Fruit fly (Drosophila melanogaster) whole organism, embryonic: ENCODE measurements around the gene anox.

Experiments used
- Adf1 ChIP-seq: fragments of 200-800 bp; sonication (Bioruptor generic); IDR thresholded peaks from 2 replicates; pipeline ENCODE4 v1.3.6; 2022; ENCODE audit warnings: missing biosample characterization, missing genetic modification characterization
- CG11247 ChIP-seq: fragments of 200-800 bp; sonication (Bioruptor generic); IDR thresholded peaks from 2 replicates; pipeline ENCODE4 v1.3.6; 2022; ENCODE audit warnings: missing biosample characterization, missing genetic modification characterization
- CG11696 ChIP-seq: fragments of 200-800 bp; sonication (Bioruptor generic); IDR thresholded peaks from 2 replicates; pipeline ENCODE4 v1.3.6; 2022; ENCODE audit warnings: missing biosample characterization, missing genetic modification characterization
- CG12071 ChIP-seq: fragments of 200-800 bp; sonication (Bioruptor generic); optimal IDR thresholded peaks from 3 replicates; lab custom pipeline; 2018; ENCODE audit warnings: missing biosample characterization, mild to moderate bottlenecking, missing genetic modification characterization
- CG12104 ChIP-seq: fragments of 200-800 bp; sonication (Bioruptor generic); optimal IDR thresholded peaks from 3 replicates; lab custom pipeline; 2016; ENCODE audit warnings: missing biosample characterization, missing genetic modification characterization
- CG1233 ChIP-seq: fragments of 200-800 bp; sonication (Bioruptor generic); optimal IDR thresholded peaks from 4 replicates; lab custom pipeline; 2018; ENCODE audit warnings: missing biosample characterization, mild to moderate bottlenecking, missing genetic modification characterization
- CG14050 ChIP-seq: fragments of 200-800 bp; sonication (Bioruptor generic); IDR thresholded peaks from 3 replicates; pipeline ENCODE4 v1.3.6; 2022; ENCODE audit warnings: missing biosample characterization, missing genetic modification characterization
- CG14667 ChIP-seq: fragments of 200-800 bp; sonication (Bioruptor generic); IDR thresholded peaks from 2 replicates; pipeline ENCODE4 v1.3.6; 2022; ENCODE audit warnings: missing biosample characterization, missing genetic modification characterization
- CG16815 ChIP-seq: fragments of 200-800 bp; sonication (Bioruptor generic); optimal IDR thresholded peaks from 3 replicates; lab custom pipeline; 2017; ENCODE audit warnings: missing biosample characterization, mild to moderate bottlenecking, missing genetic modification characterization
- CG18476 ChIP-seq: fragments of 200-800 bp; sonication (Bioruptor generic); optimal IDR thresholded peaks from 2 replicates; lab custom pipeline; 2016; ENCODE audit warnings: missing biosample characterization, mild to moderate bottlenecking, missing genetic modification characterization
- CG5245 ChIP-seq: fragments of 200-800 bp; sonication (Bioruptor generic); optimal IDR thresholded peaks from 3 replicates; lab custom pipeline; 2016; ENCODE audit warnings: missing biosample characterization, missing genetic modification characterization
- CG6683 ChIP-seq: fragments of 200-800 bp; sonication (Bioruptor generic); optimal IDR thresholded peaks from 2 replicates; lab custom pipeline; 2017; ENCODE audit warnings: missing biosample characterization, mild to moderate bottlenecking, missing genetic modification characterization, missing genetic modification reagents
- CG7839 ChIP-seq: fragments of 200-800 bp; sonication (Bioruptor generic); optimal IDR thresholded peaks from 3 replicates; lab custom pipeline; 2018; ENCODE audit warnings: missing biosample characterization, mild to moderate bottlenecking, missing genetic modification characterization, moderate library complexity
- CG7963 ChIP-seq: fragments of 200-800 bp; sonication (Bioruptor generic); IDR thresholded peaks from 3 replicates; pipeline ENCODE4 v1.3.6; 2022; ENCODE audit warnings: missing biosample characterization, missing genetic modification characterization; ENCODE audit not compliant: partially characterized antibody
- CG8944 ChIP-seq: fragments of 200-800 bp; sonication (Bioruptor generic); optimal IDR thresholded peaks from 3 replicates; lab custom pipeline; 2016; ENCODE audit warnings: missing biosample characterization, missing genetic modification characterization
- CG9437 ChIP-seq: fragments of 200-800 bp; sonication (Bioruptor generic); optimal IDR thresholded peaks from 2 replicates; lab custom pipeline; 2018; ENCODE audit warnings: missing biosample characterization, mild to moderate bottlenecking, missing genetic modification characterization
- D19B ChIP-seq: fragments of 200-800 bp; sonication (Bioruptor generic); optimal IDR thresholded peaks from 2 replicates; lab custom pipeline; 2017; ENCODE audit warnings: missing biosample characterization, mild to moderate bottlenecking, missing genetic modification characterization
- Doc2 ChIP-seq: fragments of 200-800 bp; sonication (Bioruptor generic); IDR thresholded peaks from 2 replicates; pipeline ENCODE4 v1.3.6; 2022; ENCODE audit warnings: missing biosample characterization, missing genetic modification characterization
- Dref ChIP-seq: fragments of 200-800 bp; sonication (Bioruptor generic); IDR thresholded peaks from 2 replicates; pipeline ENCODE4 v1.3.6; 2022; ENCODE audit warnings: missing biosample characterization, missing genetic modification characterization
- Fer1 ChIP-seq: fragments of 200-800 bp; sonication (Bioruptor generic); optimal IDR thresholded peaks from 2 replicates; lab custom pipeline; 2017; ENCODE audit warnings: missing biosample characterization, mild to moderate bottlenecking, missing genetic modification characterization
- Gug ChIP-seq: fragments of 200-800 bp; sonication (Bioruptor generic); IDR thresholded peaks from 4 replicates; pipeline ENCODE4 v1.3.6; 2022; ENCODE audit warnings: missing biosample characterization, missing genetic modification characterization
- Hr3 ChIP-seq: fragments of 200-800 bp; sonication (Bioruptor generic); optimal IDR thresholded peaks from 3 replicates; lab custom pipeline; 2016; ENCODE audit warnings: missing biosample characterization, missing genetic modification characterization
- Hr39 ChIP-seq: fragments of >200 bp; optimal IDR thresholded peaks from 2 replicates; lab custom pipeline; 2017
- Hr51 ChIP-seq, 2 experiments: fragments of 200-800 bp; sonication (Bioruptor generic); optimal IDR thresholded peaks; 2 replicates in 1 of 2; 3 replicates in 1 of 2; lab custom pipeline; 2016 to 2018; ENCODE audit warnings: missing biosample characterization in 2 of 2, missing genetic modification characterization in 2 of 2, mild to moderate bottlenecking in 1 of 2, moderate library complexity in 1 of 2
- Kr ChIP-seq: fragments of 200-800 bp; sonication (Bioruptor generic); optimal IDR thresholded peaks from 2 replicates; lab custom pipeline; 2017; ENCODE audit warnings: missing biosample characterization, mild to moderate bottlenecking, missing genetic modification characterization
- MTF-1 ChIP-seq: fragments of 200-800 bp; sonication (Bioruptor generic); optimal IDR thresholded peaks from 2 replicates; lab custom pipeline; 2018; ENCODE audit warnings: missing biosample characterization, mild to moderate bottlenecking, missing genetic modification characterization, borderline replicate concordance
- Mad ChIP-seq: fragments of 200-800 bp; sonication (Bioruptor generic); optimal IDR thresholded peaks from 2 replicates; lab custom pipeline; 2016; ENCODE audit warnings: missing biosample characterization, missing genetic modification characterization
- Med ChIP-seq: fragments of 200-800 bp; sonication (Bioruptor generic); peaks from one replicate; lab custom pipeline; 2016; ENCODE audit warnings: missing biosample characterization, missing genetic modification characterization, mild to moderate bottlenecking, inconsistent platforms, moderate library complexity
- Rfx ChIP-seq: fragments of 200-800 bp; sonication (Bioruptor generic); IDR thresholded peaks from 2 replicates; pipeline ENCODE4 v1.3.6; 2022; ENCODE audit warnings: missing biosample characterization, missing genetic modification characterization
- Rx ChIP-seq: fragments of 200-800 bp; sonication (Bioruptor generic); IDR thresholded peaks from 2 replicates; pipeline ENCODE4 v1.3.6; 2022; ENCODE audit warnings: missing biosample characterization, missing genetic modification characterization
- YL-1 ChIP-seq: fragments of 200-800 bp; sonication (Bioruptor generic); optimal IDR thresholded peaks from 3 replicates; lab custom pipeline; 2017; ENCODE audit warnings: missing biosample characterization, mild to moderate bottlenecking, missing genetic modification characterization
- ab ChIP-seq: fragments of 200-800 bp; sonication (Bioruptor generic); optimal IDR thresholded peaks from 2 replicates; lab custom pipeline; 2016; ENCODE audit warnings: missing biosample characterization, missing genetic modification characterization
- al ChIP-seq: fragments of 200-800 bp; sonication (Bioruptor generic); IDR thresholded peaks from 2 replicates; pipeline ENCODE4 v1.3.6; 2022; ENCODE audit warnings: missing biosample characterization, missing genetic modification characterization
- ap ChIP-seq: fragments of 200-800 bp; sonication (Bioruptor generic); IDR thresholded peaks from 2 replicates; pipeline ENCODE4 v1.3.6; 2022; ENCODE audit warnings: missing biosample characterization, missing genetic modification characterization
- chn ChIP-seq: fragments of 200-800 bp; sonication (Bioruptor generic); optimal IDR thresholded peaks from 2 replicates; lab custom pipeline; 2016; ENCODE audit warnings: missing biosample characterization, missing genetic modification characterization
- ci ChIP-seq: fragments of 200-800 bp; sonication (Bioruptor generic); IDR thresholded peaks from 3 replicates; pipeline ENCODE4 v1.3.6; 2022; ENCODE audit warnings: missing biosample characterization, missing genetic modification characterization
- disco-r ChIP-seq: fragments of 200-800 bp; sonication (Bioruptor generic); optimal IDR thresholded peaks from 2 replicates; lab custom pipeline; 2016; ENCODE audit warnings: missing biosample characterization, missing genetic modification characterization
- dm ChIP-seq: fragments of 200-800 bp; sonication (Bioruptor generic); optimal IDR thresholded peaks from 3 replicates; lab custom pipeline; 2016; ENCODE audit warnings: missing biosample characterization, missing genetic modification characterization
- gem ChIP-seq: fragments of 200-800 bp; sonication (Bioruptor generic); optimal IDR thresholded peaks from 2 replicates; lab custom pipeline; 2019; ENCODE audit warnings: missing biosample characterization, mild to moderate bottlenecking, missing genetic modification characterization, moderate library complexity
- her ChIP-seq: fragments of 200-800 bp; sonication (Bioruptor generic); optimal IDR thresholded peaks from 2 replicates; lab custom pipeline; 2016; ENCODE audit warnings: missing biosample characterization, missing genetic modification characterization
- jigr1 ChIP-seq: fragments of 200-800 bp; sonication (Bioruptor generic); IDR thresholded peaks from 3 replicates; pipeline ENCODE4 v1.3.6; 2022; ENCODE audit warnings: missing biosample characterization, missing genetic modification characterization
- jumu ChIP-seq: fragments of 200-800 bp; sonication (Bioruptor generic); optimal IDR thresholded peaks from 3 replicates; lab custom pipeline; 2016; ENCODE audit warnings: missing biosample characterization, missing genetic modification characterization
- lbe ChIP-seq: fragments of 200-800 bp; sonication (Bioruptor generic); optimal IDR thresholded peaks from 2 replicates; lab custom pipeline; 2016; ENCODE audit warnings: missing biosample characterization, mild to moderate bottlenecking, missing genetic modification characterization
- lilli ChIP-seq: fragments of 200-800 bp; sonication (Bioruptor generic); optimal IDR thresholded peaks from 3 replicates; lab custom pipeline; 2016; ENCODE audit warnings: missing biosample characterization, missing genetic modification characterization
- nerfin-2 ChIP-seq: fragments of 200-800 bp; sonication (Bioruptor generic); IDR thresholded peaks from 2 replicates; pipeline ENCODE4 v1.3.6; 2022; ENCODE audit warnings: missing biosample characterization, missing genetic modification characterization; ENCODE audit not compliant: partially characterized antibody
- odd ChIP-seq: fragments of 200-800 bp; sonication (Bioruptor generic); optimal IDR thresholded peaks from 2 replicates; lab custom pipeline; 2017; ENCODE audit warnings: missing biosample characterization, mild to moderate bottlenecking, missing genetic modification characterization
- slou ChIP-seq: fragments of 200-800 bp; sonication (Bioruptor generic); optimal IDR thresholded peaks from 3 replicates; lab custom pipeline; 2016; ENCODE audit warnings: missing biosample characterization, missing genetic modification characterization
- tio ChIP-seq: fragments of 200-800 bp; sonication (Bioruptor generic); optimal IDR thresholded peaks from 2 replicates; lab custom pipeline; 2017; ENCODE audit warnings: missing biosample characterization, missing genetic modification characterization, inconsistent platforms
- tll ChIP-seq, 2 experiments: fragments of 200-800 bp in 1 of 2; fragments of >200 bp in 1 of 2; sonication (Bioruptor generic) in 1 of 2; optimal IDR thresholded peaks; 2 replicates each; lab custom pipeline; 2017 to 2019; ENCODE audit warnings: missing biosample characterization in 2 of 2, missing genetic modification characterization in 2 of 2, mild to moderate bottlenecking in 1 of 2, moderate library complexity in 1 of 2
- unc-4 ChIP-seq: fragments of 200-800 bp; sonication (Bioruptor generic); IDR thresholded peaks from 2 replicates; pipeline ENCODE4 v1.3.6; 2022; ENCODE audit warnings: missing biosample characterization, missing genetic modification characterization; ENCODE audit not compliant: partially characterized antibody
- unpg ChIP-seq: fragments of 200-800 bp; sonication (Bioruptor generic); optimal IDR thresholded peaks from 3 replicates; lab custom pipeline; 2018; ENCODE audit warnings: missing biosample characterization, mild to moderate bottlenecking, missing genetic modification characterization, moderate library complexity
- vfl ChIP-seq: fragments of 200-800 bp; sonication (Bioruptor generic); optimal IDR thresholded peaks from 2 replicates; lab custom pipeline; 2016; ENCODE audit warnings: missing biosample characterization, missing genetic modification characterization
- yki ChIP-seq: fragments of >200 bp; optimal IDR thresholded peaks from 3 replicates; lab custom pipeline; 2018

Gene anox

DNA sequence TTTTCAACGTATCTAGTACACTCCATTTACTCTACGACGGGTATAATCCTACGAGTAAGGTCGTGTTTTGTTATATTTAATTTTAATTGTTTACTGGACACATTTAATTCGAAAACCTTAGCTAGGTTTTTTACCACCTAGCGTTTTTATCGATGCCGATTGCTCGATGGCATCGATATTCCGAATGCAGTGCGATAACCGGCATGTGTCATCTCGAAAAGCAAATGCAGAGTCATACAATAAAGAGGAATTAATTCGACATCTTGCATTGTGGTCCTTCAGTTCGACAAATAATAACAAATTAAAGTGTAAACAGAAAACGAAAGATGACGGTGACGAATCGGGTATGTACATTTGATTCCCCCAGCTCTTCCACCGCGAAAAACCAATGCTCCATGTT lies 3.2 kb downstream of the anox start, which contains the start of gene Rpt6 (continued):
- TF ChIP-seq CG5245 (GFP tag; lab: Kevin White, UChicago), result no peak
- no peak for TF ChIP-seq slou (GFP tag; lab: Kevin White, UChicago)
- no peak for TF ChIP-seq CG9437 (GFP tag; lab: Kevin White, UChicago)
- no peak for TF ChIP-seq disco-r (GFP tag; lab: Kevin White, UChicago)
- no peak for TF ChIP-seq jumu (GFP tag; lab: Kevin White, UChicago)
- TF ChIP-seq Rx (GFP tag; lab: Robert Waterston, UW), result no peak
- no peak for TF ChIP-seq vfl (GFP tag; lab: Kevin White, UChicago)
- TF ChIP-seq D19B (GFP tag; lab: Kevin White, UChicago), result no peak
- TF ChIP-seq CG11247 (GFP tag; lab: Robert Waterston, UW), result no peak
- TF ChIP-seq Rfx (GFP tag; lab: Robert Waterston, UW), result no peak
- no peak for TF ChIP-seq CG18476
- no peak for TF ChIP-seq CG16815 (GFP tag; lab: Kevin White, UChicago)
- no peak for TF ChIP-seq ci (GFP tag; lab: Robert Waterston, UW)
- no peak for TF ChIP-seq Kr
- no peak for TF ChIP-seq CG7963
- TF ChIP-seq Hr39 (lab: Kevin White, UChicago), result no peak
- TF ChIP-seq CG12071 (GFP tag; lab: Kevin White, UChicago), result no peak
- peak; percentile 11 for TF ChIP-seq lilli (GFP tag; lab: Kevin White, UChicago)
- TF ChIP-seq Doc2 (GFP tag; lab: Robert Waterston, UW), result no peak
- TF ChIP-seq Mad (GFP tag; lab: Kevin White, UChicago), result no peak
- TF ChIP-seq her (GFP tag; lab: Kevin White, UChicago), result no peak
- no peak for TF ChIP-seq al (GFP tag; lab: Robert Waterston, UW)
- TF ChIP-seq ab (GFP tag; lab: Kevin White, UChicago), result no peak
- peak; percentile 59; the same call in 1 of the 2 replicates for TF ChIP-seq nerfin-2 (GFP tag; lab: Robert Waterston, UW)
- no peak for TF ChIP-seq unpg (GFP tag; lab: Kevin White, UChicago)
- no peak for TF ChIP-seq odd (GFP tag; lab: Kevin White, UChicago)
- TF ChIP-seq gem (tag; lab: Kevin White, UChicago), result no peak
- TF ChIP-seq YL-1 (GFP tag; lab: Kevin White, UChicago), result peak; percentile 26
- TF ChIP-seq CG7839 (tag; lab: Kevin White, UChicago), result no peak
- TF ChIP-seq CG14050 (GFP tag; lab: Robert Waterston, UW), result no peak
- no peak for TF ChIP-seq CG1233 (GFP tag; lab: Kevin White, UChicago)
- TF ChIP-seq MTF-1, result no peak
- TF ChIP-seq Gug (GFP tag; lab: Robert Waterston, UW), result no peak
- TF ChIP-seq Adf1 (GFP tag; lab: Robert Waterston, UW), result no peak
- no peak for TF ChIP-seq Hr51 (GFP tag; optimal IDR thresholded peaks at IDR 0.05; lab: Kevin White, UChicago)
- no peak for TF ChIP-seq CG8944 (GFP tag; lab: Kevin White, UChicago)
- no peak for TF ChIP-seq CG14667 (GFP tag; lab: Robert Waterston, UW)
- TF ChIP-seq Med, result peak; percentile 84
- peak; percentile 95 for TF ChIP-seq Dref
- no peak for TF ChIP-seq dm (GFP tag; lab: Kevin White, UChicago)
- peak; percentile 74 for TF ChIP-seq unc-4
- no peak for TF ChIP-seq tio
- no peak for TF ChIP-seq yki (lab: Kevin White, UChicago)
- peak; percentile 2 for TF ChIP-seq lbe (GFP tag; lab: Kevin White, UChicago)
- no peak for TF ChIP-seq CG11696 (GFP tag; lab: Robert Waterston, UW)
- TF ChIP-seq Fer1 (GFP tag; lab: Kevin White, UChicago), result no peak
- no peak for TF ChIP-seq CG12104 (GFP tag; lab: Kevin White, UChicago)
- TF ChIP-seq chn (GFP tag; lab: Kevin White, UChicago), result no peak
- TF ChIP-seq ap (GFP tag; lab: Robert Waterston, UW), result no peak
- TF ChIP-seq jigr1, result no peak
- TF ChIP-seq tll (GFP tag; optimal IDR thresholded peaks at IDR 0.05; lab: Kevin White, UChicago), result no peak
- no peak for TF ChIP-seq CG6683 (GFP tag; lab: Kevin White, UChicago)
- no peak for TF ChIP-seq Hr3 (GFP tag; lab: Kevin White, UChicago)
